Fruit fly (Drosophila melanogaster): ENCODE data around the gene CCT2.
A peak's percentile ranks its signal among the peaks of the same experiment; 100 is the strongest.

CCT2 gene

dm6 chrX:9089254-9090056 lies at the start of gene CCT2 (continued):
- TF ChIP-seq lola (GFP tag; optimal IDR thresholded peaks at IDR 0.05) (no peak), ara (GFP tag; IDR thresholded peaks at IDR 0.05) (no peak), CHES-1-like (GFP tag; optimal IDR thresholded peaks at IDR 0.05) (no peak), CG17802 (tag; optimal IDR thresholded peaks at IDR 0.05) (no peak), CG18011 (GFP tag; optimal IDR thresholded peaks at IDR 0.05) (no peak), yki (optimal IDR thresholded peaks at IDR 0.05) (no peak), grau (tag; optimal IDR thresholded peaks at IDR 0.05) (no peak), CG1602 (GFP tag; optimal IDR thresholded peaks at IDR 0.05) (no peak), Scr (GFP tag; IDR thresholded peaks at IDR 0.05; ENCODE audit: partially characterized antibody) (peak; percentile 58), CG15011 (GFP tag; optimal IDR thresholded peaks at IDR 0.05) (no peak), gsb (GFP tag; IDR thresholded peaks at IDR 0.05) (no peak), CG1024 (GFP tag; IDR thresholded peaks at IDR 0.05) (no peak), al (GFP tag; IDR thresholded peaks at IDR 0.05) (no peak), Hmx (GFP tag; optimal IDR thresholded peaks at IDR 0.05) (no peak), BtbVII (GFP tag; optimal IDR thresholded peaks at IDR 0.05) (no peak), zen2 (GFP tag; IDR thresholded peaks at IDR 0.05; ENCODE audit: partially characterized antibody) (no peak), CG10209 (GFP tag; optimal IDR thresholded peaks at IDR 0.05) (no peak), CG17912 (GFP tag; optimal IDR thresholded peaks at IDR 0.05) (no peak), sr (GFP tag; IDR thresholded peaks at IDR 0.05) (no peak), emc (GFP tag; optimal IDR thresholded peaks at IDR 0.05) (no peak), CrebB (tag; optimal IDR thresholded peaks at IDR 0.05) (no peak), seq (GFP tag; IDR thresholded peaks at IDR 0.05) (no peak), hbn (GFP tag; IDR thresholded peaks at IDR 0.05; ENCODE audit: partially characterized antibody) (peak; percentile 57), CG15514 (GFP tag; optimal IDR thresholded peaks at IDR 0.05) (peak; percentile 63), B-H1 (GFP tag; IDR thresholded peaks at IDR 0.05) (no peak), CG2129 (GFP tag; IDR thresholded peaks at IDR 0.05; ENCODE audit: partially characterized antibody) (no peak), insv (GFP tag; optimal IDR thresholded peaks at IDR 0.05) (peak in 1 of 2 experiments; percentile 12), CG9932 (GFP tag; IDR thresholded peaks at IDR 0.05) (no peak), HLH54F (GFP tag; optimal IDR thresholded peaks at IDR 0.05) (no peak), CG7745 (tag; optimal IDR thresholded peaks at IDR 0.05) (no peak), H2.0 (GFP tag; IDR thresholded peaks at IDR 0.05) (no peak), gce (GFP tag; IDR thresholded peaks at IDR 0.05) (no peak), Hr39 (optimal IDR thresholded peaks at IDR 0.05) (no peak), gt (GFP tag; IDR thresholded peaks at IDR 0.05) (no peak), pho (GFP tag; optimal IDR thresholded peaks at IDR 0.05) (no peak), kah (GFP tag; optimal IDR thresholded peaks at IDR 0.05) (no peak), Dref (GFP tag; IDR thresholded peaks at IDR 0.05) (peak; percentile 97), br (optimal IDR thresholded peaks at IDR 0.05) (no peak), z (GFP tag; IDR thresholded peaks at IDR 0.05) (no peak), Adf1 (GFP tag; IDR thresholded peaks at IDR 0.05) (no peak), Lim3 (GFP tag; IDR thresholded peaks at IDR 0.05) (no peak), caup (GFP tag; optimal IDR thresholded peaks at IDR 0.05; ENCODE audit: severe bottlenecking) (no peak), CG11695 (GFP tag; IDR thresholded peaks at IDR 0.05) (no peak), chm (GFP tag; IDR thresholded peaks at IDR 0.05) (no peak), CG2202 (tag; optimal IDR thresholded peaks at IDR 0.05) (no peak), chn (GFP tag; optimal IDR thresholded peaks at IDR 0.05) (no peak), CG7987 (GFP tag; optimal IDR thresholded peaks at IDR 0.05) (no peak), Fer3 (tag; optimal IDR thresholded peaks at IDR 0.05) (no peak), Usf (GFP tag; optimal IDR thresholded peaks at IDR 0.05) (no peak), sna (GFP tag; IDR thresholded peaks at IDR 0.05; ENCODE audit: partially characterized antibody) (no peak), twi (tag; optimal IDR thresholded peaks at IDR 0.05) (no peak)
